Worm (Caenorhabditis elegans) whole organism, young adult: ENCODE data around the gene gcy-7.
A peak's percentile ranks its signal among the peaks of the same experiment; 100 is the strongest.

Experiments used
- B0035.1 ChIP-seq: sonication (generic microtip); optimal IDR thresholded peaks from 2 replicates; lab custom pipeline; 2016; ENCODE audit warnings: missing genetic modification characterization, mild to moderate bottlenecking, missing compliant biosample characterization, missing genotype, missing genetic modification reagents
- B0261.1 ChIP-seq: sonication (generic microtip); optimal IDR thresholded peaks from 2 replicates; lab custom pipeline; 2016; ENCODE audit warnings: mild to moderate bottlenecking, missing genetic modification characterization, moderate library complexity, missing compliant biosample characterization
- B0336.3 ChIP-seq: fragments of 200-800 bp; sonication (Bioruptor generic); IDR thresholded peaks from 2 replicates; pipeline ENCODE4 v1.3.6; 2022; ENCODE audit warnings: missing genetic modification characterization, missing compliant biosample characterization
- C06A6.2 ChIP-seq: fragments of 200-800 bp; sonication (Bioruptor generic); conservative IDR thresholded peaks from 2 replicates; pipeline ENCODE4 v1.3.6; 2022; ENCODE audit warnings: missing genetic modification characterization, missing compliant biosample characterization
- C17E4.6 ChIP-seq: fragments of 200-800 bp; sonication (Bioruptor generic); IDR thresholded peaks from 2 replicates; pipeline ENCODE4 v1.3.6; 2022; ENCODE audit warnings: missing genetic modification reagents, missing genetic modification characterization, missing compliant biosample characterization
- F52B5.7 ChIP-seq: sonication (generic microtip); optimal IDR thresholded peaks from 2 replicates; lab custom pipeline; 2016; ENCODE audit warnings: mild to moderate bottlenecking, missing genetic modification characterization, missing compliant biosample characterization
- F55B11.4 ChIP-seq: sonication (generic microtip); optimal IDR thresholded peaks from 2 replicates; lab custom pipeline; 2016; ENCODE audit warnings: missing compliant biosample characterization, missing genetic modification characterization, borderline replicate concordance; ENCODE audit not compliant: insufficient read depth
- F57A8.1 ChIP-seq: fragments of 200-800 bp; sonication (Bioruptor generic); optimal IDR thresholded peaks from 2 replicates; lab custom pipeline; 2018; ENCODE audit warnings: mild to moderate bottlenecking, missing genetic modification characterization, moderate library complexity, missing compliant biosample characterization
- K11D2.4 ChIP-seq: fragments of 200-800 bp; sonication (Bioruptor generic); IDR thresholded peaks from 2 replicates; pipeline ENCODE4 v1.3.6; 2022; ENCODE audit warnings: missing genetic modification reagents, missing genetic modification characterization, missing compliant biosample characterization
- Y53G8AR.9 ChIP-seq: fragments of 200-800 bp; sonication (Bioruptor generic); conservative IDR thresholded peaks from 2 replicates; pipeline ENCODE4 v1.3.6; 2022; ENCODE audit warnings: missing genetic modification reagents, missing genetic modification characterization, missing compliant biosample characterization
- Y67H2A.10 ChIP-seq: fragments of 200-800 bp; sonication (Bioruptor generic); conservative IDR thresholded peaks from 2 replicates; pipeline ENCODE4 v1.3.6; 2022; ENCODE audit warnings: missing genetic modification reagents, missing genetic modification characterization, missing compliant biosample characterization
- Y95B8A.8 ChIP-seq: fragments of 200-800 bp; sonication (Bioruptor generic); IDR thresholded peaks from 2 replicates; pipeline ENCODE4 v1.3.6; 2022; ENCODE audit warnings: missing genetic modification reagents, missing genetic modification characterization, missing compliant biosample characterization
- aptf-2 ChIP-seq: fragments of 200-800 bp; sonication (Bioruptor generic); conservative IDR thresholded peaks from 2 replicates; pipeline ENCODE4 v1.3.6; 2022; ENCODE audit warnings: missing genetic modification reagents, missing genetic modification characterization, missing compliant biosample characterization
- aptf-3 ChIP-seq: fragments of 200-800 bp; sonication (Bioruptor generic); IDR thresholded peaks from 2 replicates; pipeline ENCODE4 v1.3.6; 2022; ENCODE audit warnings: missing genetic modification characterization, missing compliant biosample characterization
- attf-5 ChIP-seq: fragments of 200-800 bp; sonication (Bioruptor generic); optimal IDR thresholded peaks from 2 replicates; lab custom pipeline; 2018; ENCODE audit warnings: mild to moderate bottlenecking, missing genetic modification characterization, missing compliant biosample characterization
- attf-6 ChIP-seq: fragments of 200-800 bp; sonication (Bioruptor generic); IDR thresholded peaks from 2 replicates; pipeline ENCODE4 v1.3.6; 2022; ENCODE audit warnings: missing genetic modification reagents, missing genetic modification characterization, missing compliant biosample characterization
- bed-2 ChIP-seq: fragments of 200-800 bp; sonication (Bioruptor generic); IDR thresholded peaks from 2 replicates; pipeline ENCODE4 v1.3.6; 2022; ENCODE audit warnings: missing genetic modification reagents, missing genetic modification characterization, missing compliant biosample characterization
- ceh-100 ChIP-seq: fragments of 200-800 bp; sonication (Bioruptor generic); IDR thresholded peaks from 2 replicates; pipeline ENCODE4 v1.3.6; 2022; ENCODE audit warnings: missing genetic modification reagents, missing genetic modification characterization, missing compliant biosample characterization
- ceh-40 ChIP-seq: fragments of 200-800 bp; sonication (Bioruptor generic); IDR thresholded peaks from 2 replicates; pipeline ENCODE4 v1.3.6; 2022; ENCODE audit warnings: missing genetic modification characterization, missing compliant biosample characterization
- ceh-58 ChIP-seq: fragments of 200-800 bp; sonication (Bioruptor generic); IDR thresholded peaks from 2 replicates; pipeline ENCODE4 v1.3.6; 2022; ENCODE audit warnings: missing genetic modification characterization, missing compliant biosample characterization
- efl-1 ChIP-seq: fragments of 150-350 bp; optimal IDR thresholded peaks from 2 replicates; lab custom pipeline; 2014; ENCODE audit warnings: missing biosample characterization, missing genetic modification reagents, missing genetic modification characterization
- ekl-4 ChIP-seq: fragments of 200-800 bp; sonication (Bioruptor generic); IDR thresholded peaks from 2 replicates; pipeline ENCODE4 v1.3.6; 2022; ENCODE audit warnings: missing genetic modification reagents, missing genetic modification characterization, missing compliant biosample characterization
- ets-4 ChIP-seq: fragments of 200-800 bp; sonication (Bioruptor generic); optimal IDR thresholded peaks from 2 replicates; lab custom pipeline; 2018; ENCODE audit warnings: mild to moderate bottlenecking, missing genetic modification characterization, missing compliant biosample characterization
- hmg-1.2 ChIP-seq: fragments of 200-800 bp; sonication (Bioruptor generic); IDR thresholded peaks from 2 replicates; pipeline ENCODE4 v1.3.6; 2022; ENCODE audit warnings: missing genetic modification reagents, missing genetic modification characterization, missing compliant biosample characterization
- let-526 ChIP-seq: fragments of 200-800 bp; sonication (Bioruptor generic); IDR thresholded peaks from 2 replicates; pipeline ENCODE4 v1.3.6; 2022; ENCODE audit warnings: missing genetic modification reagents, missing genetic modification characterization, missing compliant biosample characterization
- lin-54 ChIP-seq: fragments of 200-800 bp; sonication (Bioruptor generic); optimal IDR thresholded peaks from 2 replicates; lab custom pipeline; 2018; ENCODE audit warnings: mild to moderate bottlenecking, missing genetic modification characterization, missing compliant biosample characterization
- lir-1 ChIP-seq: fragments of 200-800 bp; sonication (Bioruptor generic); conservative IDR thresholded peaks from 2 replicates; pipeline ENCODE4 v1.3.6; 2022; ENCODE audit warnings: missing genetic modification reagents, missing genetic modification characterization, missing compliant biosample characterization
- lsl-1 ChIP-seq: fragments of 200-800 bp; sonication (Bioruptor generic); optimal IDR thresholded peaks from 2 replicates; lab custom pipeline; 2018; ENCODE audit warnings: mild to moderate bottlenecking, missing genetic modification characterization, moderate library complexity, missing compliant biosample characterization
- madf-6 ChIP-seq: fragments of 200-800 bp; sonication (Bioruptor generic); IDR thresholded peaks from 2 replicates; pipeline ENCODE4 v1.3.6; 2022; ENCODE audit warnings: missing genetic modification reagents, missing genetic modification characterization, missing compliant biosample characterization
- madf-8 ChIP-seq: fragments of 200-800 bp; sonication (Bioruptor generic); conservative IDR thresholded peaks from 2 replicates; pipeline ENCODE4 v1.3.6; 2022; ENCODE audit warnings: missing genetic modification reagents, missing genetic modification characterization, missing compliant biosample characterization
- nfya-2 ChIP-seq: fragments of 200-800 bp; sonication (Bioruptor generic); IDR thresholded peaks from 2 replicates; pipeline ENCODE4 v1.3.6; 2022; ENCODE audit warnings: missing genetic modification reagents, missing genetic modification characterization, missing compliant biosample characterization
- nfyb-1 ChIP-seq: fragments of 200-800 bp; sonication (Bioruptor generic); IDR thresholded peaks from 2 replicates; pipeline ENCODE4 v1.3.6; 2022; ENCODE audit warnings: missing genetic modification reagents, missing genetic modification characterization, missing compliant biosample characterization
- nhr-120 ChIP-seq: fragments of 200-800 bp; sonication (Bioruptor generic); IDR thresholded peaks from 2 replicates; pipeline ENCODE4 v1.3.6; 2022; ENCODE audit warnings: missing genetic modification characterization, missing compliant biosample characterization
- nhr-80 ChIP-seq: sonication (generic microtip); optimal IDR thresholded peaks from 2 replicates; lab custom pipeline; 2016; ENCODE audit warnings: missing genetic modification characterization, missing compliant biosample characterization
- nhr-90 ChIP-seq: sonication (generic microtip); optimal IDR thresholded peaks from 2 replicates; lab custom pipeline; 2016; ENCODE audit warnings: missing genotype, mild to moderate bottlenecking, missing genetic modification characterization, missing compliant biosample characterization
- pha-4 ChIP-seq: fragments of 150-350 bp; sonication (generic microtip); optimal IDR thresholded peaks from 2 replicates; lab custom pipeline; 2014; ENCODE audit warnings: missing biosample characterization, missing genetic modification reagents, missing genetic modification characterization
- rcor-1 ChIP-seq: fragments of 200-800 bp; sonication (Bioruptor generic); IDR thresholded peaks from 2 replicates; pipeline ENCODE4 v1.3.6; 2022; ENCODE audit warnings: missing genetic modification reagents, missing genetic modification characterization, missing compliant biosample characterization
- rec-8 ChIP-seq, 2 experiments: sonication (generic microtip); optimal IDR thresholded peaks; 2 replicates each; lab custom pipeline; 2016; ENCODE audit warnings: mild to moderate bottlenecking in 2 of 2, missing genetic modification characterization in 2 of 2, missing genetic modification reagents in 2 of 2, missing genotype in 2 of 2, missing biosample characterization in 1 of 2, missing compliant biosample characterization in 1 of 2, moderate library complexity in 1 of 2
- sea-2 ChIP-seq: fragments of 200-800 bp; sonication (Bioruptor generic); IDR thresholded peaks from 2 replicates; pipeline ENCODE4 v1.3.6; 2022; ENCODE audit warnings: missing genetic modification characterization, missing compliant biosample characterization
- snpc-1.3 ChIP-seq: sonication (generic microtip); optimal IDR thresholded peaks from 2 replicates; lab custom pipeline; 2017; ENCODE audit warnings: missing genetic modification characterization, mild to moderate bottlenecking, missing compliant biosample characterization, antibody characterized with exemption, moderate library complexity, missing genotype, missing genetic modification reagents; ENCODE audit not compliant: insufficient read depth
- snpc-4 ChIP-seq, 5 experiments: fragments of 150-350 bp in 1 of 5; sonication (generic microtip) in 4 of 5; optimal IDR thresholded peaks; 2 replicates each; lab custom pipeline; 2014 to 2018; ENCODE audit warnings: missing genetic modification characterization in 5 of 5, missing biosample characterization in 3 of 5, antibody characterized with exemption in 2 of 5, mild to moderate bottlenecking in 2 of 5, missing compliant biosample characterization in 2 of 5, missing genotype in 2 of 5, moderate library complexity in 2 of 5, missing genetic modification reagents in 1 of 5
- sptf-2 ChIP-seq: fragments of 200-800 bp; sonication (Bioruptor generic); optimal IDR thresholded peaks from 2 replicates; lab custom pipeline; 2018; ENCODE audit warnings: mild to moderate bottlenecking, missing genetic modification characterization, missing compliant biosample characterization
- tlf-1 ChIP-seq: fragments of 200-800 bp; sonication (Bioruptor generic); optimal IDR thresholded peaks from 2 replicates; lab custom pipeline; 2018; ENCODE audit warnings: mild to moderate bottlenecking, missing genetic modification characterization, missing compliant biosample characterization
- unc-130 ChIP-seq: sonication (generic microtip); optimal IDR thresholded peaks from 2 replicates; lab custom pipeline; 2016; ENCODE audit warnings: missing genetic modification reagents, missing genetic modification characterization, missing compliant biosample characterization
- xnd-1 ChIP-seq: sonication (generic microtip); optimal IDR thresholded peaks from 2 replicates; lab custom pipeline; 2016; ENCODE audit warnings: missing genotype, missing genetic modification reagents, missing genetic modification characterization, missing compliant biosample characterization

Gene gcy-7

DNA sequence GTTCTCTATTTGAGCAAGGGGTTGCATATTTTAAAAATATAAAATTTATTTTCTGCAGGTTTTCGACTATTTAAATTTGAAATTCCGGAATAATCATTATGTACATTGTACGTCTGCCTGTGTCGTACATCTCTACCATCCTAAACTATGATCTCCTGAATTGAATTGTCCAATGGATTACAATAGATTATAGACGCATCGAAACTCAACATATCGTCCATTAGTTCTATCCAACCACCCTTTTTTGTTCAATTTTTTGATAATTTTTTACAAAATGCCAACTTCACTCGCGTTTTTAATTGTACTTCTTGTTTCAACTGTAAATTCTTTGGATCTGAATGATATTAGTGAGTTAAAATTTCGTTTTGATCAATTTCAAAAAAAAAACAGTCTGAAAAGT lies 23.2 kb downstream of the gcy-7 start, which contains the start of gene F52E1.2:
Gene F52E1.2, plus strand, starts transcription at position 190 of the 400 bp plus-strand sequence.
- no peak for TF ChIP-seq C17E4.6 (GFP tag; lab: Robert Waterston, UW)
- TF ChIP-seq madf-8 (GFP tag; lab: Robert Waterston, UW) = no peak
- no peak for TF ChIP-seq lir-1 (GFP tag; lab: Robert Waterston, UW)
- no peak for TF ChIP-seq aptf-2 (GFP tag; lab: Robert Waterston, UW)
- no peak for TF ChIP-seq ceh-58 (GFP tag; lab: Robert Waterston, UW)
- no peak for TF ChIP-seq attf-6 (GFP tag; lab: Robert Waterston, UW)
- no peak for TF ChIP-seq ceh-40
- no peak for TF ChIP-seq K11D2.4 (GFP tag; lab: Robert Waterston, UW)
- TF ChIP-seq Y53G8AR.9 = no peak
- TF ChIP-seq ceh-100 (GFP tag; lab: Robert Waterston, UW) = no peak
- TF ChIP-seq ekl-4 = no peak
- TF ChIP-seq F52B5.7 (tag; lab: Kevin White, UChicago) = no peak
- no peak for TF ChIP-seq C06A6.2

ce11 chrV:8413432-8414021 lies 26.4 kb downstream of the gcy-7 start, which contains the start of gene vha-18:
vha-18 (minus strand) TSS chrV:8413482.
- TF ChIP-seq rcor-1 (peak; percentile 91), aptf-3 (no peak), B0261.1 (tag; lab: Kevin White, UChicago) (peak; percentile 6), Y67H2A.10 (GFP tag; lab: Robert Waterston, UW) (no peak; the same call in 1 of the 2 replicates), lin-54 (GFP tag; lab: Kevin White, UChicago) (peak; percentile 90), nhr-90 (no peak), sea-2 (GFP tag; lab: Robert Waterston, UW) (no peak), efl-1 (GFP tag; lab: Kevin White, UChicago) (peak; percentile 90), tlf-1 (GFP tag; lab: Kevin White, UChicago) (peak; percentile 90), bed-2 (GFP tag; lab: Robert Waterston, UW) (0 out of 2 replicates have a peak, but pooled peaks have one; percentile 45), sptf-2 (GFP tag; lab: Kevin White, UChicago) (no peak), snpc-1.3 (tag; lab: Kevin White, UChicago) (peak; percentile 73), rec-8 (tag; optimal IDR thresholded peaks at IDR 0.05; lab: Kevin White, UChicago) (no peak), ets-4 (no peak), B0336.3 (peak; percentile 84), let-526 (no peak), xnd-1 (tag; lab: Kevin White, UChicago) (peak; percentile 87), hmg-1.2 (peak; percentile 95), Y95B8A.8 (GFP tag; lab: Robert Waterston, UW) (peak; percentile 86; the same call in 1 of the 2 replicates), attf-5 (GFP tag; lab: Kevin White, UChicago) (no peak), B0035.1 (tag; lab: Kevin White, UChicago) (no peak), pha-4 (tag; lab: Kevin White, UChicago) (no peak), nhr-120 (GFP tag; lab: Robert Waterston, UW) (no peak), madf-6 (GFP tag; lab: Robert Waterston, UW) (peak; percentile 98), nhr-80 (tag; lab: Kevin White, UChicago) (no peak), F57A8.1 (no peak), nfya-2 (no peak), nfyb-1 (GFP tag; lab: Robert Waterston, UW) (no peak), F55B11.4 (no peak), aptf-2 (GFP tag; lab: Robert Waterston, UW) (0 out of 2 replicates have a peak, but pooled peaks have one; percentile 45), lir-1 (GFP tag; lab: Robert Waterston, UW) (peak; percentile 58; the same call in 1 of the 2 replicates), lsl-1 (GFP tag; lab: Kevin White, UChicago) (peak; percentile 93), snpc-4 (GFP tag; optimal IDR thresholded peaks at IDR 0.05; lab: Kevin White, UChicago) (no peak), snpc-4 (tag; optimal IDR thresholded peaks at IDR 0.05; lab: Kevin White, UChicago) (peak in 3 of 4 experiments; percentile 27 to 71 (median 55)), unc-130 (GFP tag; lab: Kevin White, UChicago) (peak; percentile 91), ekl-4 (peak; percentile 84)
